Worm (Caenorhabditis elegans) whole organism, late embryonic: ENCODE data around the gene F56C3.3.

Experiments
- ets-4 ChIP-seq: sonication (generic microtip); optimal IDR thresholded peaks from 2 replicates; lab custom pipeline; 2016; ENCODE audit warnings: missing genetic modification characterization, missing compliant biosample characterization
- nfya-1 ChIP-seq: sonication (generic microtip); optimal IDR thresholded peaks from 2 replicates; lab custom pipeline; 2017; ENCODE audit warnings: missing genetic modification characterization, mild to moderate bottlenecking, missing compliant biosample characterization, antibody characterized with exemption, moderate library complexity
- pha-4 ChIP-seq: fragments of 150-350 bp; optimal IDR thresholded peaks from 2 replicates; lab custom pipeline; 2018; ENCODE audit warnings: missing biosample characterization, missing genetic modification reagents, missing genetic modification characterization

ce11 chrX:1337834-1338233 is 20.4 kb downstream of the F56C3.3 start:
- TF ChIP-seq ets-4 (tag; lab: Kevin White, UChicago) (no peak), pha-4 (tag; lab: Kevin White, UChicago) (no peak), nfya-1 (no peak)
